Fruit fly (Drosophila melanogaster) whole organism, wandering third instar larva: Measurements from ENCODE around the gene CG4653.

Experiments used
- Abd-B ChIP-seq: fragments of >200 bp; optimal IDR thresholded peaks from 2 replicates; lab custom pipeline; 2017; ENCODE audit warnings: missing biosample characterization, missing genetic modification characterization
- CG32264 ChIP-seq: fragments of 200-800 bp; sonication (Bioruptor generic); optimal IDR thresholded peaks from 2 replicates; lab custom pipeline; 2016; ENCODE audit warnings: missing biosample characterization, missing genetic modification characterization
- CG9705 ChIP-seq: fragments of 200-800 bp; sonication (Bioruptor generic); optimal IDR thresholded peaks from 2 replicates; lab custom pipeline; 2018; ENCODE audit warnings: missing biosample characterization, mild to moderate bottlenecking, missing genetic modification characterization
- CrebA ChIP-seq: fragments of 200-800 bp; sonication (Bioruptor generic); optimal IDR thresholded peaks from 2 replicates; lab custom pipeline; 2016; ENCODE audit warnings: missing biosample characterization, mild to moderate bottlenecking, missing genetic modification characterization, borderline replicate concordance
- Dfd ChIP-seq: fragments of >200 bp; optimal IDR thresholded peaks from 2 replicates; lab custom pipeline; 2017; ENCODE audit warnings: missing biosample characterization, missing genetic modification characterization
- Dif ChIP-seq: fragments of 200-275, 200-300 bp; sonication (Bioruptor generic); optimal IDR thresholded peaks from 2 replicates; lab custom pipeline; 2018; ENCODE audit warnings: missing biosample characterization, missing genetic modification characterization; ENCODE audit not compliant: partially characterized antibody
- GATAd ChIP-seq: sonication (Bioruptor generic); optimal IDR thresholded peaks from 2 replicates; lab custom pipeline; 2016; ENCODE audit warnings: missing biosample characterization, missing genetic modification characterization
- HLH106 ChIP-seq: fragments of 200-800 bp; optimal IDR thresholded peaks from 3 replicates; lab custom pipeline; 2019; ENCODE audit warnings: missing biosample characterization, mild to moderate bottlenecking, missing genetic modification characterization, moderate library complexity
- Hnf4 ChIP-seq: fragments of 200-800 bp; sonication (Bioruptor generic); optimal IDR thresholded peaks from 2 replicates; lab custom pipeline; 2016; ENCODE audit warnings: missing biosample characterization, mild to moderate bottlenecking, missing genetic modification characterization
- Hr78 ChIP-seq: fragments of >200 bp; optimal IDR thresholded peaks from 2 replicates; lab custom pipeline; 2017; ENCODE audit warnings: missing biosample characterization, missing genetic modification characterization
- Hr83 ChIP-seq: fragments of 200-300 bp; sonication (Bioruptor generic); optimal IDR thresholded peaks from 2 replicates; lab custom pipeline; 2016; ENCODE audit warnings: missing biosample characterization, mild to moderate bottlenecking, missing genetic modification characterization, moderate library complexity; ENCODE audit not compliant: poor library complexity, severe bottlenecking
- Jra ChIP-seq: sonication (Bioruptor generic); optimal IDR thresholded peaks from 2 replicates; lab custom pipeline; 2016; ENCODE audit warnings: missing biosample characterization, missing genetic modification characterization
- Mio ChIP-seq: sonication (Bioruptor generic); optimal IDR thresholded peaks from 2 replicates; lab custom pipeline; 2016; ENCODE audit warnings: missing biosample characterization, missing genetic modification characterization
- Myc ChIP-seq: fragments of >200 bp; optimal IDR thresholded peaks from 2 replicates; lab custom pipeline; 2017
- OdsH ChIP-seq: fragments of 200-800 bp; sonication (Bioruptor generic); optimal IDR thresholded peaks from 2 replicates; lab custom pipeline; 2016; ENCODE audit warnings: missing biosample characterization, mild to moderate bottlenecking, missing genetic modification characterization
- Rel ChIP-seq, 2 experiments: fragments of 200-800 bp; sonication (Bioruptor generic) in 1 of 2; optimal IDR thresholded peaks; 2 replicates in 1 of 2; 3 replicates in 1 of 2; lab custom pipeline; 2016 to 2019; ENCODE audit warnings: mild to moderate bottlenecking in 2 of 2, missing biosample characterization in 2 of 2, missing genetic modification characterization in 2 of 2, moderate library complexity in 1 of 2
- Sp1 ChIP-seq: fragments of 200-800 bp; sonication (Bioruptor generic); optimal IDR thresholded peaks from 3 replicates; lab custom pipeline; 2019; ENCODE audit warnings: missing biosample characterization, mild to moderate bottlenecking, missing genetic modification characterization, moderate library complexity
- Vsx2 ChIP-seq: fragments of 200-300, 225-300 bp; sonication (Bioruptor generic); optimal IDR thresholded peaks from 2 replicates; lab custom pipeline; 2018; ENCODE audit warnings: missing biosample characterization, missing genetic modification characterization; ENCODE audit not compliant: partially characterized antibody
- br ChIP-seq: fragments of 200-800 bp; sonication (Bioruptor generic); optimal IDR thresholded peaks from 2 replicates; lab custom pipeline; 2016; ENCODE audit warnings: missing biosample characterization, missing genetic modification characterization
- brk ChIP-seq: fragments of 200-800 bp; sonication (Bioruptor generic); optimal IDR thresholded peaks from 2 replicates; lab custom pipeline; 2016; ENCODE audit warnings: missing biosample characterization, mild to moderate bottlenecking, missing genetic modification characterization
- dmrt93B ChIP-seq: fragments of 200-800 bp; sonication (Bioruptor generic); optimal IDR thresholded peaks from 2 replicates; lab custom pipeline; 2018; ENCODE audit warnings: missing biosample characterization, mild to moderate bottlenecking, missing genetic modification characterization
- dsf ChIP-seq: sonication (Bioruptor generic); optimal IDR thresholded peaks from 2 replicates; lab custom pipeline; 2016; ENCODE audit warnings: missing biosample characterization, missing genetic modification characterization, borderline replicate concordance
- foxo ChIP-seq, 2 experiments: fragments of 200-800 bp; sonication (Bioruptor generic); optimal IDR thresholded peaks; 2 replicates in 1 of 2; 3 replicates in 1 of 2; lab custom pipeline; 2016 to 2017; ENCODE audit warnings: missing biosample characterization in 2 of 2, missing genetic modification characterization in 2 of 2
- fru ChIP-seq: fragments of 200-800 bp; sonication (Bioruptor generic); optimal IDR thresholded peaks from 3 replicates; lab custom pipeline; 2016; ENCODE audit warnings: missing biosample characterization, mild to moderate bottlenecking, missing genetic modification characterization
- h ChIP-seq: fragments of 200-800 bp; sonication (Bioruptor generic); optimal IDR thresholded peaks from 3 replicates; lab custom pipeline; 2016; ENCODE audit warnings: missing biosample characterization, mild to moderate bottlenecking, missing genetic modification characterization
- jim ChIP-seq: fragments of 175-275, 200-325 bp; sonication (Bioruptor generic); optimal IDR thresholded peaks from 2 replicates; lab custom pipeline; 2016; ENCODE audit warnings: missing biosample characterization, mild to moderate bottlenecking, missing genetic modification characterization
- lola ChIP-seq: fragments of >200 bp; optimal IDR thresholded peaks from 2 replicates; lab custom pipeline; 2017; ENCODE audit warnings: missing biosample characterization, missing genetic modification characterization
- pan ChIP-seq: fragments of >200 bp; optimal IDR thresholded peaks from 2 replicates; lab custom pipeline; 2017
- psq ChIP-seq: fragments of 200-800 bp; sonication (Bioruptor generic); optimal IDR thresholded peaks from 3 replicates; lab custom pipeline; 2017; ENCODE audit warnings: missing biosample characterization, mild to moderate bottlenecking, missing genetic modification characterization, moderate library complexity
- rgr ChIP-seq: fragments of 200-800 bp; sonication (Bioruptor generic); optimal IDR thresholded peaks from 3 replicates; lab custom pipeline; 2016; ENCODE audit warnings: missing biosample characterization, mild to moderate bottlenecking, missing genetic modification characterization
- sv ChIP-seq: fragments of 200-800 bp; sonication (Bioruptor generic); optimal IDR thresholded peaks from 3 replicates; lab custom pipeline; 2016; ENCODE audit warnings: missing biosample characterization, missing genetic modification characterization
- tai ChIP-seq: sonication (Bioruptor generic); optimal IDR thresholded peaks from 2 replicates; lab custom pipeline; 2016; ENCODE audit warnings: missing biosample characterization, missing genetic modification characterization
- woc ChIP-seq: sonication (Bioruptor generic); optimal IDR thresholded peaks from 2 replicates; lab custom pipeline; 2016; ENCODE audit warnings: missing biosample characterization, mild to moderate bottlenecking, missing genetic modification characterization

CG4653 gene

dm6 chrX:16703747-16704146 is at the start of gene CG4653, which contains the start of gene CG9673:
CG4653 (plus strand) TSS chrX:16704081.
CG9673 (minus strand) TSS chrX:16703884.
- TF ChIP-seq woc (GFP tag; lab: Kevin White, UChicago) (no peak), CrebA (peak; percentile 24), Dfd (no peak)

dm6 chrX:16654931-16655409 is 48.9 kb upstream of the CG4653 start, which contains the start of the genes Nemp and r:
Nemp (minus strand) TSS chrX:16655015.
r (plus strand) TSS chrX:16655359.
- TF ChIP-seq fru = peak; percentile 23
- no peak for TF ChIP-seq Myc (lab: Kevin White, UChicago)

- TF ChIP-seq Mio (no peak), CG32264 (GFP tag; lab: Kevin White, UChicago) (no peak), fru (no peak), Sp1 (GFP tag; lab: Kevin White, UChicago) (peak; percentile 14), rgr (GFP tag; lab: Kevin White, UChicago) (peak; percentile 15), GATAd (GFP tag; lab: Kevin White, UChicago) (no peak), pan (lab: Kevin White, UChicago) (no peak), jim (GFP tag; lab: Kevin White, UChicago) (no peak), Hr78 (GFP tag; lab: Kevin White, UChicago) (no peak), CG9705 (GFP tag; lab: Kevin White, UChicago) (no peak), HLH106 (no peak), dmrt93B (GFP tag; lab: Kevin White, UChicago) (no peak), Rel (GFP tag; optimal IDR thresholded peaks at IDR 0.05; lab: Kevin White, UChicago) (no peak), Rel (tag; optimal IDR thresholded peaks at IDR 0.05; lab: Kevin White, UChicago) (peak; percentile 48), h (no peak), Hnf4 (no peak), Dif (no peak), OdsH (GFP tag; lab: Kevin White, UChicago) (no peak), psq (peak; percentile 8), dsf (GFP tag; lab: Kevin White, UChicago) (no peak), Hr83 (GFP tag; lab: Kevin White, UChicago) (no peak), woc (GFP tag; lab: Kevin White, UChicago) (no peak), sv (GFP tag; lab: Kevin White, UChicago) (no peak), lola (no peak), brk (GFP tag; lab: Kevin White, UChicago) (no peak), Abd-B (GFP tag; lab: Kevin White, UChicago) (no peak), Jra (GFP tag; lab: Kevin White, UChicago) (no peak)
These were observed 48.1 kb upstream of the CG4653 start for dm6 chrX:16655724-16656235.

dm6 chrX:16660632-16661031 is 43.2 kb upstream of the CG4653 start:
- TF ChIP-seq lola (no peak), foxo (GFP tag; optimal IDR thresholded peaks at IDR 0.05; lab: Kevin White, UChicago) (no peak), tai (GFP tag; lab: Kevin White, UChicago) (no peak), Hr78 (GFP tag; lab: Kevin White, UChicago) (no peak), br (GFP tag; lab: Kevin White, UChicago) (no peak), OdsH (GFP tag; lab: Kevin White, UChicago) (no peak), woc (GFP tag; lab: Kevin White, UChicago) (no peak), Mio (no peak)

dm6 chrX:16664405-16665064 is 39.3 kb upstream of the CG4653 start, which contains the start of gene CG15865:
CG15865 (minus strand) TSS chrX:16664455.
- no peak for TF ChIP-seq Vsx2 (GFP tag; lab: Kevin White, UChicago)
